Worm (Caenorhabditis elegans) whole organism, midembryonic: ENCODE results near the gene T02D1.4.

Source experiments
- T22C8.4 ChIP-seq: fragments of 200-800 bp; sonication (Bioruptor generic); IDR thresholded peaks from 2 replicates; pipeline ENCODE4 v1.3.6; 2022; ENCODE audit warnings: missing genetic modification characterization, missing compliant biosample characterization
- cog-1 ChIP-seq: sonication (generic microtip); optimal IDR thresholded peaks from 2 replicates; lab custom pipeline; 2016; ENCODE audit warnings: missing genetic modification characterization, missing compliant biosample characterization
- flt-1 ChIP-seq: fragments of 200-800 bp; sonication (Bioruptor generic); IDR thresholded peaks from 2 replicates; pipeline ENCODE4 v1.3.6; 2022; ENCODE audit warnings: missing genetic modification characterization, missing compliant biosample characterization
- ref-1 ChIP-seq: fragments of 200-800 bp; sonication (Bioruptor generic); conservative IDR thresholded peaks from 2 replicates; pipeline ENCODE4 v1.3.6; 2022; ENCODE audit warnings: missing genetic modification reagents, missing genetic modification characterization, missing compliant biosample characterization
- ztf-29 ChIP-seq: fragments of 200-800 bp; sonication (Bioruptor generic); IDR thresholded peaks from 2 replicates; pipeline ENCODE4 v1.3.6; 2022; ENCODE audit warnings: missing genetic modification reagents, missing genetic modification characterization, missing compliant biosample characterization

DNA sequence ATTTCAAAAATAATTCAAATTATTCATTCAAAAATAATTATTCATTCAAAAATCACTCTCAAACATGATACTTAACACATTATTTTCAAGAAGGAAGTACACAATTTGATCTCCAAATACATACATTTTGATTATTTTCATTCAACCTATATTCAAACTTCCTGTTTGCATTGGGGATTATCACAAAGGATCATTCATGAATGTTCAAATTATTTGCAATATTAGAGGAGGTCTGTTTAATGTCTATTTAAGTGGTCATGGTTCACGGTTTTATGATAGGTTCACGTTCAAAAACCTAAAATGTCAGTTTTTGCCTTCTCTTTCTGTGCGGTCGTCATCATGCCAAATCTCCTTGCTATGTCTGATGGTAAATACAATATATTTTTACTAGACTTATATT lies 38.4 kb upstream of the T02D1.4 start, which contains the start of gene clec-202:
- no peak for TF ChIP-seq ref-1
- TF ChIP-seq flt-1 = no peak
- no peak for TF ChIP-seq cog-1 (tag; lab: Kevin White, UChicago)
- no peak for TF ChIP-seq ztf-29 (GFP tag; lab: Robert Waterston, UW)
- TF ChIP-seq T22C8.4 (GFP tag; lab: Robert Waterston, UW) = no peak
